Fruit fly (Drosophila melanogaster) whole organism, prepupa: Measurements from ENCODE around the gene plh.

Experiments used
- Blimp-1 ChIP-seq: fragments of 200-800 bp; sonication (Bioruptor generic); optimal IDR thresholded peaks from 3 replicates; lab custom pipeline; 2017; ENCODE audit warnings: missing biosample characterization, missing genetic modification characterization, mild to moderate bottlenecking, moderate library complexity, missing genetic modification reagents
- CG10631 ChIP-seq: fragments of 200-800 bp; sonication (Bioruptor generic); optimal IDR thresholded peaks from 2 replicates; lab custom pipeline; 2016; ENCODE audit warnings: missing biosample characterization, missing genetic modification characterization
- CG10669 ChIP-seq: fragments of 200-800 bp; sonication (Bioruptor generic); optimal IDR thresholded peaks from 3 replicates; lab custom pipeline; 2018; ENCODE audit warnings: missing biosample characterization, mild to moderate bottlenecking, missing genetic modification characterization, moderate library complexity
- CG11294 ChIP-seq: fragments of 200-800 bp; sonication (Bioruptor generic); IDR thresholded peaks from 2 replicates; pipeline ENCODE4 v1.3.6; 2022; ENCODE audit warnings: missing biosample characterization, missing genetic modification characterization
- CG15336 ChIP-seq: fragments of 200-800 bp; sonication (Bioruptor generic); IDR thresholded peaks from 2 replicates; pipeline ENCODE4 v1.3.6; 2022; ENCODE audit warnings: missing biosample characterization, missing genetic modification characterization
- CG3032 ChIP-seq: fragments of 200-800 bp; optimal IDR thresholded peaks from 2 replicates; lab custom pipeline; 2019; ENCODE audit warnings: missing biosample characterization, mild to moderate bottlenecking, missing genetic modification characterization, moderate library complexity
- CG32006 ChIP-seq: fragments of 200-800 bp; sonication (Bioruptor generic); optimal IDR thresholded peaks from 3 replicates; lab custom pipeline; 2017; ENCODE audit warnings: missing biosample characterization, mild to moderate bottlenecking, missing genetic modification characterization
- CG34406 ChIP-seq: fragments of 200-800 bp; sonication (Bioruptor generic); optimal IDR thresholded peaks from 3 replicates; lab custom pipeline; 2016; ENCODE audit warnings: missing biosample characterization, missing genetic modification characterization
- CG3919 ChIP-seq: fragments of 200-800 bp; sonication (Bioruptor generic); optimal IDR thresholded peaks from 3 replicates; lab custom pipeline; 2016; ENCODE audit warnings: missing biosample characterization, missing genetic modification characterization
- CG6163 ChIP-seq: fragments of 200-800 bp; sonication (Bioruptor generic); IDR thresholded peaks from 3 replicates; pipeline ENCODE4 v1.3.6; 2022; ENCODE audit warnings: missing biosample characterization, missing genetic modification characterization
- CG6276 ChIP-seq: fragments of 200-800 bp; sonication (Bioruptor generic); optimal IDR thresholded peaks from 2 replicates; lab custom pipeline; 2017; ENCODE audit warnings: missing biosample characterization, mild to moderate bottlenecking, missing genetic modification characterization
- CG6792 ChIP-seq: fragments of 200-800 bp; sonication (Bioruptor generic); optimal IDR thresholded peaks from 3 replicates; lab custom pipeline; 2016; ENCODE audit warnings: missing biosample characterization, missing genetic modification characterization
- CG6808 ChIP-seq: fragments of 200-800 bp; sonication (Bioruptor generic); optimal IDR thresholded peaks from 3 replicates; lab custom pipeline; 2017; ENCODE audit warnings: missing biosample characterization, missing genetic modification characterization, mild to moderate bottlenecking, moderate library complexity, missing genetic modification reagents
- CG6854 ChIP-seq: fragments of 200-800 bp; sonication (Bioruptor generic); optimal IDR thresholded peaks from 2 replicates; lab custom pipeline; 2017; ENCODE audit warnings: missing biosample characterization, mild to moderate bottlenecking, missing genetic modification characterization
- CG8119 ChIP-seq: fragments of 200-800 bp; sonication (Bioruptor generic); IDR thresholded peaks from 3 replicates; pipeline ENCODE4 v1.3.6; 2022; ENCODE audit warnings: missing biosample characterization, missing genetic modification characterization
- CG8319 ChIP-seq: fragments of 200-800 bp; sonication (Bioruptor generic); optimal IDR thresholded peaks from 3 replicates; lab custom pipeline; 2016; ENCODE audit warnings: missing biosample characterization, missing genetic modification characterization
- CG8632 ChIP-seq: fragments of 200-800 bp; sonication (Bioruptor generic); optimal IDR thresholded peaks from 3 replicates; lab custom pipeline; 2016; ENCODE audit warnings: missing biosample characterization, missing genetic modification characterization
- CG9139 ChIP-seq: fragments of 200-800 bp; sonication (Bioruptor generic); optimal IDR thresholded peaks from 3 replicates; lab custom pipeline; 2017; ENCODE audit warnings: missing biosample characterization, mild to moderate bottlenecking, missing genetic modification characterization
- Eip75B ChIP-seq: fragments of 200-800 bp; sonication (Bioruptor generic); optimal IDR thresholded peaks from 3 replicates; lab custom pipeline; 2016; ENCODE audit warnings: missing biosample characterization, missing genetic modification characterization
- Eip78C ChIP-seq: fragments of 200-800 bp; sonication (Bioruptor generic); peaks from one replicate; lab custom pipeline; 2016; ENCODE audit warnings: missing biosample characterization, missing genetic modification characterization
- Eip93F ChIP-seq: fragments of 200-800 bp; sonication (Bioruptor generic); optimal IDR thresholded peaks from 2 replicates; lab custom pipeline; 2016; ENCODE audit warnings: missing biosample characterization, mild to moderate bottlenecking, missing genetic modification characterization
- Ets96B ChIP-seq: fragments of 200-800 bp; optimal IDR thresholded peaks from 2 replicates; lab custom pipeline; 2019; ENCODE audit warnings: missing biosample characterization, mild to moderate bottlenecking, missing genetic modification characterization, moderate library complexity
- Gug ChIP-seq: fragments of 200-800 bp; sonication (Bioruptor generic); IDR thresholded peaks from 2 replicates; pipeline ENCODE4 v1.3.6; 2022; ENCODE audit warnings: missing biosample characterization, missing genetic modification characterization
- Hr38 ChIP-seq: sonication (Bioruptor generic); optimal IDR thresholded peaks from 2 replicates; lab custom pipeline; 2016; ENCODE audit warnings: missing biosample characterization, missing genetic modification characterization
- Hr4 ChIP-seq: fragments of 200-800 bp; sonication (Bioruptor generic); optimal IDR thresholded peaks from 3 replicates; lab custom pipeline; 2016; ENCODE audit warnings: missing biosample characterization, missing genetic modification characterization
- Met ChIP-seq: fragments of 200-800 bp; sonication (Bioruptor generic); optimal IDR thresholded peaks from 3 replicates; lab custom pipeline; 2016; ENCODE audit warnings: missing biosample characterization, missing genetic modification characterization
- OdsH ChIP-seq: fragments of 200-800 bp; sonication (Bioruptor generic); optimal IDR thresholded peaks from 3 replicates; lab custom pipeline; 2016; ENCODE audit warnings: missing biosample characterization, missing genetic modification characterization
- Smox ChIP-seq: fragments of 200-800 bp; sonication (Bioruptor generic); optimal IDR thresholded peaks from 3 replicates; lab custom pipeline; 2016; ENCODE audit warnings: missing biosample characterization, missing genetic modification characterization
- Sox102F ChIP-seq: fragments of 200-800 bp; sonication (Bioruptor generic); optimal IDR thresholded peaks from 2 replicates; lab custom pipeline; 2016; ENCODE audit warnings: missing biosample characterization, mild to moderate bottlenecking, missing genetic modification characterization
- Sox14 ChIP-seq: fragments of 200-800 bp; sonication (Bioruptor generic); optimal IDR thresholded peaks from 3 replicates; lab custom pipeline; 2016; ENCODE audit warnings: missing biosample characterization, missing genetic modification characterization
- Sox15 ChIP-seq: fragments of 200-800 bp; sonication (Bioruptor generic); optimal IDR thresholded peaks from 3 replicates; lab custom pipeline; 2016; ENCODE audit warnings: missing biosample characterization, missing genetic modification characterization
- achi ChIP-seq: fragments of 200-800 bp; sonication (Bioruptor generic); optimal IDR thresholded peaks from 3 replicates; lab custom pipeline; 2016; ENCODE audit warnings: missing biosample characterization, missing genetic modification characterization
- acj6 ChIP-seq: fragments of 200-800 bp; sonication (Bioruptor generic); optimal IDR thresholded peaks from 3 replicates; lab custom pipeline; 2016; ENCODE audit warnings: missing biosample characterization, missing genetic modification characterization
- cyc ChIP-seq: fragments of 200-800 bp; sonication (Bioruptor generic); optimal IDR thresholded peaks from 3 replicates; lab custom pipeline; 2016; ENCODE audit warnings: missing biosample characterization, missing genetic modification characterization
- dac ChIP-seq: fragments of 200-800 bp; sonication (Bioruptor generic); optimal IDR thresholded peaks from 2 replicates; lab custom pipeline; 2017; ENCODE audit warnings: missing biosample characterization, mild to moderate bottlenecking, missing genetic modification characterization
- dsx ChIP-seq: fragments of 200-800 bp; optimal IDR thresholded peaks from 3 replicates; lab custom pipeline; 2019; ENCODE audit warnings: missing biosample characterization, mild to moderate bottlenecking, missing genetic modification characterization, moderate library complexity; ENCODE audit not compliant: poor library complexity, severe bottlenecking
- eg ChIP-seq: fragments of 200-800 bp; sonication (Bioruptor generic); IDR thresholded peaks from 3 replicates; pipeline ENCODE4 v1.3.6; 2022; ENCODE audit warnings: missing biosample characterization, missing genetic modification characterization
- fd59A ChIP-seq: fragments of 200-800 bp; sonication (Bioruptor generic); optimal IDR thresholded peaks from 2 replicates; lab custom pipeline; 2017; ENCODE audit warnings: missing biosample characterization, mild to moderate bottlenecking, missing genetic modification characterization, missing genetic modification reagents
- fd85E ChIP-seq: fragments of 200-800 bp; sonication (Bioruptor generic); optimal IDR thresholded peaks from 3 replicates; lab custom pipeline; 2016; ENCODE audit warnings: missing biosample characterization, missing genetic modification characterization
- fkh ChIP-seq: fragments of 200-800 bp; sonication (Bioruptor generic); optimal IDR thresholded peaks from 3 replicates; lab custom pipeline; 2017; ENCODE audit warnings: missing biosample characterization, mild to moderate bottlenecking, missing genetic modification characterization, moderate library complexity
- lz ChIP-seq: fragments of 200-800 bp; sonication (Bioruptor generic); optimal IDR thresholded peaks from 3 replicates; lab custom pipeline; 2016; ENCODE audit warnings: missing biosample characterization, missing genetic modification characterization
- net ChIP-seq: fragments of 200-800 bp; sonication (Bioruptor generic); optimal IDR thresholded peaks from 3 replicates; lab custom pipeline; 2016; ENCODE audit warnings: missing biosample characterization, missing genetic modification characterization
- pdm3 ChIP-seq: fragments of 200-800 bp; sonication (Bioruptor generic); optimal IDR thresholded peaks from 3 replicates; lab custom pipeline; 2016; ENCODE audit warnings: missing biosample characterization, missing genetic modification characterization
- salr ChIP-seq, 2 experiments: fragments of 200-800 bp; sonication (Bioruptor generic); optimal IDR thresholded peaks; 3 replicates each; lab custom pipeline; 2016 to 2018; ENCODE audit warnings: missing biosample characterization in 2 of 2, missing genetic modification characterization in 2 of 2, mild to moderate bottlenecking in 1 of 2
- svp ChIP-seq: fragments of 200-800 bp; sonication (Bioruptor generic); peaks from one replicate; lab custom pipeline; 2016; ENCODE audit warnings: missing biosample characterization, missing genetic modification characterization
- vri ChIP-seq: fragments of 200-800 bp; sonication (Bioruptor generic); optimal IDR thresholded peaks from 3 replicates; lab custom pipeline; 2016; ENCODE audit warnings: missing biosample characterization, mild to moderate bottlenecking, missing genetic modification characterization

plh gene

DNA sequence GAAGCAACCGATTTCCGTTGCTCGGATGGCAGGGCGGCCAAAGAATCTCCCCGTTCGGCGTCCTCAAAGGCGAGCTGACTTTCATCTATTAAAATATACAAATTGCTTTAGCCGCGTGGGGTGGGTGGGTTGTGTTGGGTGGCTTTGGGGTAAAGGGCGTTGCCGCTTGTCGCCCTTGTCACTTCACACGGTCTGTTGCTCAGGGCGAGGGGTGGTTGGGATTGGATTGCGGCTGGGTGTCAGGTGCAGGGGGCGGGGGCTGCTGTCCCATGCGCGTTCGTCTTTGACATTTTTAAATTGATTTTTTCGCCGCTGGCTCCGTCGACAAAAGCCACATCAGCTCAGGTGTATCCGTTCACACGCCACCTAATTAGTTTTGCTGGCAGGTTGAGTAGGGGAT is 21.5 kb upstream of the plh start:
- TF ChIP-seq Hr4 (GFP tag; lab: Kevin White, UChicago) (no peak), net (GFP tag; lab: Kevin White, UChicago) (no peak), Blimp-1 (GFP tag; lab: Kevin White, UChicago) (no peak), CG34406 (GFP tag; lab: Kevin White, UChicago) (no peak), Gug (no peak), Met (GFP tag; lab: Kevin White, UChicago) (no peak), Eip78C (GFP tag; lab: Kevin White, UChicago) (no peak)

DNA sequence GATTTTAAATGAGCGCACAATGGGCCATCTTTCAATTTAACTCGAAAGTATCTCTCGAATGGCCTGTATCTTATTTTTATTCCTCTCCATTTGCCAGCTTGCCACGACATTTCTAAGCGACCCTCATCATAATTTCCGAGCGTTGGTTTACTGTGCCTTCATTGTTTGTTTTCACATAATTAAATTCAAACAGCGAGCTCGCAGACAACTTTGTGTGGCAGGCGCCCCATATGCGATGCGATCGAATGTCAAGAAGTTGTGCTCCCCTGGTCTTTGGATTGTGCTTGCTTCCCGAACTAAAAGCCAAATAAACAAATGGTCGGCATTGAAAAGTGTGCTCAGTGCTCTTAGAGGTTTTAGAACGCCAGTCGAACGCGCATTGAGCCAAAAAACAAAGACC is 21.1 kb upstream of the plh start:
- TF ChIP-seq CG6276 (GFP tag; lab: Kevin White, UChicago): no peak
- TF ChIP-seq lz: no peak
- TF ChIP-seq fkh (GFP tag; lab: Kevin White, UChicago): peak; percentile 74
- no peak for TF ChIP-seq Eip75B (GFP tag; lab: Kevin White, UChicago)
- TF ChIP-seq pdm3 (GFP tag; lab: Kevin White, UChicago): no peak

- TF ChIP-seq eg (GFP tag; lab: Robert Waterston, UW) (peak; percentile 29; the same call in 1 of the 3 replicates), CG6276 (GFP tag; lab: Kevin White, UChicago) (no peak), fd85E (GFP tag; lab: Kevin White, UChicago) (no peak), CG6792 (no peak), fd59A (GFP tag; lab: Kevin White, UChicago) (peak; percentile 42), CG3919 (peak; percentile 19), Gug (0 out of 2 replicates have a peak, but pooled peaks have one; percentile 12), CG8632 (GFP tag; lab: Kevin White, UChicago) (peak; percentile 1), achi (peak; percentile 7), CG9139 (GFP tag; lab: Kevin White, UChicago) (no peak), dac (GFP tag; lab: Kevin White, UChicago) (no peak), lz (no peak), Ets96B (tag; lab: Kevin White, UChicago) (peak; percentile 51), Eip78C (GFP tag; lab: Kevin White, UChicago) (peak; percentile 85), CG6163 (GFP tag; lab: Robert Waterston, UW) (0 out of 3 replicates have a peak, but pooled peaks have one; percentile 36), net (GFP tag; lab: Kevin White, UChicago) (peak; percentile 28), svp (GFP tag; lab: Kevin White, UChicago) (peak; percentile 45), vri (GFP tag; lab: Kevin White, UChicago) (no peak), CG8119 (GFP tag; lab: Robert Waterston, UW) (peak; percentile 50; the same call in 1 of the 3 replicates), CG10669 (GFP tag; lab: Kevin White, UChicago) (peak; percentile 39), Smox (GFP tag; lab: Kevin White, UChicago) (no peak), fkh (GFP tag; lab: Kevin White, UChicago) (no peak), CG15336 (GFP tag; lab: Robert Waterston, UW) (peak; percentile 29; the same call in 1 of the 2 replicates), dsx (GFP tag; lab: Kevin White, UChicago) (peak; percentile 13), Eip93F (GFP tag; lab: Kevin White, UChicago) (no peak), acj6 (GFP tag; lab: Kevin White, UChicago) (peak; percentile 37), CG11294 (GFP tag; lab: Robert Waterston, UW) (no peak), pdm3 (GFP tag; lab: Kevin White, UChicago) (peak; percentile 46), Hr38 (GFP tag; lab: Kevin White, UChicago) (no peak), CG3032 (tag; lab: Kevin White, UChicago) (peak; percentile 29), Sox15 (GFP tag; lab: Kevin White, UChicago) (no peak), CG34406 (GFP tag; lab: Kevin White, UChicago) (no peak), CG32006 (GFP tag; lab: Kevin White, UChicago) (peak; percentile 60), CG6808 (GFP tag; lab: Kevin White, UChicago) (peak; percentile 26), cyc (no peak), OdsH (GFP tag; lab: Kevin White, UChicago) (peak; percentile 50), Sox14 (GFP tag; lab: Kevin White, UChicago) (peak; percentile 4), CG6854 (no peak), Sox102F (GFP tag; lab: Kevin White, UChicago) (no peak), Hr4 (GFP tag; lab: Kevin White, UChicago) (peak; percentile 43), CG10631 (GFP tag; lab: Kevin White, UChicago) (peak; percentile 13), CG8319 (GFP tag; lab: Kevin White, UChicago) (peak; percentile 13), salr (GFP tag; optimal IDR thresholded peaks at IDR 0.05; lab: Kevin White, UChicago) (peak in 1 of 2 experiments; percentile 19)
Measured at dm6 chr3R:5030728-5031373, 20.0 kb upstream of the plh start.
